Fruit fly (Drosophila melanogaster) whole organism, pupa: Measurements from ENCODE around the gene Sk2.

Source experiments
- CG10348 ChIP-seq: fragments of 200-800 bp; sonication (Bioruptor generic); IDR thresholded peaks from 2 replicates; pipeline ENCODE4 v1.3.6; 2022; ENCODE audit warnings: missing biosample characterization, missing genetic modification characterization
- CG12605 ChIP-seq: fragments of 200-800 bp; sonication (Bioruptor generic); IDR thresholded peaks from 2 replicates; pipeline ENCODE4 v1.3.6; 2022; ENCODE audit warnings: missing biosample characterization, missing genetic modification characterization
- CG13204 ChIP-seq: fragments of 200-800 bp; sonication (Bioruptor generic); optimal IDR thresholded peaks from 2 replicates; lab custom pipeline; 2018; ENCODE audit warnings: missing biosample characterization, mild to moderate bottlenecking, missing genetic modification characterization, moderate library complexity
- CG15710 ChIP-seq: fragments of 200-800 bp; sonication (Bioruptor generic); optimal IDR thresholded peaks from 2 replicates; lab custom pipeline; 2018; ENCODE audit warnings: missing biosample characterization, mild to moderate bottlenecking, missing genetic modification characterization, moderate library complexity
- CG4496 ChIP-seq: fragments of 200-800 bp; sonication (Bioruptor generic); IDR thresholded peaks from 3 replicates; pipeline ENCODE4 v1.3.6; 2022; ENCODE audit warnings: missing biosample characterization, missing genetic modification characterization
- EcR ChIP-seq: fragments of 200-800 bp; sonication (Bioruptor generic); optimal IDR thresholded peaks from 3 replicates; lab custom pipeline; 2019; ENCODE audit warnings: missing biosample characterization, missing genetic modification characterization, mild to moderate bottlenecking, moderate library complexity, missing genetic modification reagents
- Pif1A ChIP-seq: fragments of 200-800 bp; sonication (Bioruptor generic); optimal IDR thresholded peaks from 3 replicates; lab custom pipeline; 2016; ENCODE audit warnings: missing biosample characterization, missing genetic modification characterization
- Pif1B ChIP-seq: fragments of 200-800 bp; sonication (Bioruptor generic); optimal IDR thresholded peaks from 3 replicates; lab custom pipeline; 2016; ENCODE audit warnings: missing biosample characterization, missing genetic modification characterization
- Snoo ChIP-seq: fragments of 200-800 bp; sonication (Bioruptor generic); optimal IDR thresholded peaks from 3 replicates; lab custom pipeline; 2017; ENCODE audit warnings: missing biosample characterization, mild to moderate bottlenecking, missing genetic modification characterization, inconsistent platforms
- fd96Ca ChIP-seq: fragments of 200-800 bp; sonication (Bioruptor generic); IDR thresholded peaks from 3 replicates; pipeline ENCODE4 v1.3.6; 2022; ENCODE audit warnings: missing biosample characterization, missing genetic modification characterization
- gl ChIP-seq: fragments of 200-800 bp; sonication (Bioruptor generic); optimal IDR thresholded peaks from 2 replicates; lab custom pipeline; 2018; ENCODE audit warnings: missing biosample characterization, mild to moderate bottlenecking, missing genetic modification characterization
- rn ChIP-seq: fragments of 200-800 bp; sonication (Bioruptor generic); IDR thresholded peaks from 2 replicates; pipeline ENCODE4 v1.3.6; 2022; ENCODE audit warnings: missing biosample characterization, missing genetic modification characterization

DNA sequence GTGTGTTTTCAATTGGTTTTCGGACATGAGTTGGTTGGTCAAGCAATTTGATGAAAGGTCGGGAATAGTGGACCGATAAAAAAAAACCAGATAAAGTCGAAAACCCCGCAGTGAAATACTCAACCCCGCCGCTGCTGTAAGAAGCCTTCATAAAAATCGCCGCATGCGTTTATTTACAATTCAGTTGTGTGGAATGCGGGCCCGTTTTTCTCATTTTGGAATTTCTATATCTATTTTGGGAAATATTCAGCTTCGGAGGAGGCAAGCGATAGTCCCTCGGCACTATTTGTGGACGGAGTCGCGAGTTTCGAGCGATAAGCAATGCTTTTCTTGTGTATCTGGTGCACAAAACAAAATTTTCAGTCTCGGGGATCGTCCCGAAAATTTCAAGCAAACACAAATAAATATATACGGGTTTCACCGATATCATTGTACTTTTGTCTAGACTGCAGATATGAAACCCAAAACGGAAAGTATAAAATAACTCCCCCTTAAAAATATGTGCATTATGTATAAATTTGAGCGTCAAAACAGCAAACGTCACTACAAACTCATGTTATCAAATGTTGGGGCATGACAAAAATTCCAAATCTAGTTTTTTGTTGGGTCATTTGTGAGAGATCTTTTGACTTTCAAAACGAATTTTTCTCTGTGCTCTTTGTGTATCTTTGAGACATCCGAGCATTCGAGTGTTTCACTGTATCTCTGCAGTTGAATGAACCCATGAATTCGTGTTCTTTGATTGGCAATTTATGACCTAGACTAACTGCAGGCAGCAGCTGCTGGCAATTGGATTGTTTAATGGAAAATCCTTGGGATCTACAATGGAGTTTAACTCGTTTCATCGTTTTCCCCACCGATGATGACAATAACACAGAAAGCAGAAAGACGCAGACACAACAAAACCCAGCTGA is 12.3 kb downstream of the Sk2 start:
- TF ChIP-seq CG15710 (tag; lab: Kevin White, UChicago) (no peak), EcR (GFP tag; lab: Kevin White, UChicago) (no peak), gl (tag; lab: Kevin White, UChicago) (no peak), CG10348 (GFP tag; lab: Robert Waterston, UW) (no peak), fd96Ca (GFP tag; lab: Robert Waterston, UW) (no peak), CG13204 (GFP tag; lab: Kevin White, UChicago) (no peak), CG4496 (GFP tag; lab: Robert Waterston, UW) (no peak), Pif1A (no peak), Snoo (tag; lab: Kevin White, UChicago) (no peak), CG12605 (no peak), Pif1B (GFP tag; lab: Kevin White, UChicago) (no peak), rn (GFP tag; lab: Robert Waterston, UW) (no peak)
